Worm (Caenorhabditis elegans) whole organism, mixed stage, embryonic: Measurements from ENCODE around the gene ras-2.

Experiments
- nhr-237 ChIP-seq: fragments of 150-350 bp; optimal IDR thresholded peaks from 2 replicates; lab custom pipeline; 2014; ENCODE audit warnings: missing biosample characterization, missing genetic modification characterization
- snpc-4 ChIP-seq: fragments of 150-350 bp; optimal IDR thresholded peaks from 2 replicates; lab custom pipeline; 2014; ENCODE audit warnings: missing biosample characterization, missing genetic modification characterization
- zip-8 ChIP-seq: fragments of 150-350 bp; optimal IDR thresholded peaks from 2 replicates; lab custom pipeline; 2014; ENCODE audit warnings: missing biosample characterization, missing genetic modification characterization

- no peak for TF ChIP-seq zip-8 (tag; lab: Kevin White, UChicago)
- no peak for TF ChIP-seq nhr-237 (tag; lab: Kevin White, UChicago)
- no peak for TF ChIP-seq snpc-4 (tag; lab: Kevin White, UChicago)
Measured at ce11 chrIII:4723922-4724321, 16.0 kb downstream of the ras-2 start.
